Worm (Caenorhabditis elegans): Measurements from ENCODE around the gene srh-127.

The srh-127 gene

DNA sequence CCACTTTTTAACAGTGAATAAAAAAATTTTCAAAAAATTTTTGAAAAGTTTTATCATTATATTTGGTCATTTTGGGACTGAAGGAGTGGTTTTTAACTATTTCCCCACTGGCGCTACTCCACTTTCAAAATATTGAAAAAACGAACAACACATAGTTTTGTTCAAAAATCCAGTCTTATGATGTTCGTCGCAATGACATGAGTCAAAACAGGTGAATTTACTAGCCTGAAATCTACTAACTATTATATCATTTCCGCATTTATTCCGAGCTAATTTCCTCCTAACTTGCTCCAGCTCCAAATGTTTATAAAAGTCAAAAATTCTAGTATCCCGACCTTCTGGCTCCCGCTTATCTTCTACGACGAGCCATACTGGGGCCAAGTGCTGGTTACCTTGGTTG lies 8.7 kb upstream of the srh-127 start, which contains the start of gene sre-24:
sre-24 (plus strand) TSS at position 301 of the 400 bp plus-strand sequence.
- no peak for TF ChIP-seq ceh-13 (GFP tag; optimal IDR thresholded peaks at IDR 0.05)

DNA sequence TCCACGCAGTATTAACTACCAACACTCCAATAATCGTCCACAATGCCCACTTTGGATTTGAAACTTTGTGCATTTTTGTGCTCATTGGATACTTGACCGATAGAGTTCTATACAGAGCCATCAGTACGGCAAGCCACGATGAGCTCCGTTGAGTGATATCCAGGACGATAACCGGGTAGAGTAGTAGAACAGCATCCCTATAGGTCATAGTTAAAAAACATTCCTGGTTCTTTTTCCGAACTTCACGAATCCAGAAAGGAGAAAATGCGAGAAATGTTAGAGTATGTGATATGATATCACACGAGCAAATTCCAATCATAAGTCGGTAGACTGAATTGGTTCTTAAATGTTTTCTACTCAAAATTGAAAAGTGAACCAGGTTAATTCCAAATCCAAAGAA lies 4.8 kb upstream of the srh-127 start:
- no peak for TF ChIP-seq ets-7 (tag; optimal IDR thresholded peaks at IDR 0.05)
- TF ChIP-seq sea-1 (GFP tag; conservative IDR thresholded peaks at IDR 0.05): no peak
- no peak for TF ChIP-seq flt-1 (GFP tag; IDR thresholded peaks at IDR 0.05)
- TF ChIP-seq scrt-1 (GFP tag; IDR thresholded peaks at IDR 0.05): no peak
- no peak for TF ChIP-seq tbx-37 (GFP tag; conservative IDR thresholded peaks at IDR 0.05)

DNA sequence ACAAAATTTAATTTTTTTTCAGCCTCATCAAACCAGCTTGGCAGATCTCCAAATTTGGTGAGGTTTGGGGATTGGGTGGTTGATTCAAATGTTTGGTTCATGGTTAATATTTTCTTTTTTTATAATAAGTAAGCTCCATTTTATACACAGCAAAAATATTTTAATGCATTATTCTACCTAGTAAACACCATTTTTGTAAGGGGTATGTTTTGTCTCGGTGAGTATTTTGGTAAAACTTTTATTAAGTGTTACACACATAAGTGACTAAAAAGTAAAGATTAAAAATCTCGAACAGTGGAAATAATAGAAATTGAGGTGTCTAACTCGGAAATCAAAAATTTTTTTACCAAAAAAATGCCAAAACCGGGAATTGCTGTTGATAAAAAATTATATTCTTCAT lies 4.4 kb upstream of the srh-127 start, which contains the start of gene srw-4:
srw-4 (minus strand) TSS at position 101 of the 400 bp plus-strand sequence.
- no peak for TF ChIP-seq tbx-37 (GFP tag; conservative IDR thresholded peaks at IDR 0.05)
- TF ChIP-seq ceh-36 (tag; optimal IDR thresholded peaks at IDR 0.05): no peak
- TF ChIP-seq F13C5.2 (tag; optimal IDR thresholded peaks at IDR 0.05): no peak
- TF ChIP-seq hmbx-1 (tag; optimal IDR thresholded peaks at IDR 0.05): no peak
- no peak for TF ChIP-seq tra-4 (tag; optimal IDR thresholded peaks at IDR 0.05)
- TF ChIP-seq ets-7 (tag; optimal IDR thresholded peaks at IDR 0.05): no peak
- no peak for TF ChIP-seq pes-1 (GFP tag; IDR thresholded peaks at IDR 0.05)
- TF ChIP-seq tbx-11 (GFP tag; IDR thresholded peaks at IDR 0.05): no peak
- no peak for TF ChIP-seq ama-1 (optimal IDR thresholded peaks at IDR 0.05)
- no peak for TF ChIP-seq ceh-13 (GFP tag; optimal IDR thresholded peaks at IDR 0.05)
- TF ChIP-seq hnd-1 (tag; optimal IDR thresholded peaks at IDR 0.05): no peak

DNA sequence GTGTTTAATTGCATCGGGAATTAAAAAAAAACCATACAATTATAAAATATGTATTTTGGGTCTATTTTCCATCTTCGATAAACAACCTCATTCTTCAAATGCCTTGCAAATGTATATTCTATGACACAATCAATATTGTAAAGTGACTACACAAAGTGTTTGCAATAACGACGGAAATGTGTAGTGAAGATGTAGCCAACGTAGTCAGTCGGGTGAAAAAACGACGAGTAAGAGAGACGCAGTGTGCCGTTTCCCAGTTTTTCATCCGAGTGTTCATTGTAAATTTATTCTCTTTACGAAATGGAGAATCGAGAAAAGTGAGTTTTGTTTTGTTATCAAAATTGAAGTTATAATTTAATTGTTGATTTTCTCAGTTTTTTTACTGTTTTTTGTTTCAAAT lies 1.1 kb upstream of the srh-127 start, which contains the start of gene F37B4.15:
F37B4.15 (plus strand) TSS at position 301 of the 400 bp plus-strand sequence.
- TF ChIP-seq hmg-4 (GFP tag; optimal IDR thresholded peaks at IDR 0.05) (no peak), ets-7 (tag; optimal IDR thresholded peaks at IDR 0.05) (no peak), hnd-1 (tag; optimal IDR thresholded peaks at IDR 0.05) (no peak)

DNA sequence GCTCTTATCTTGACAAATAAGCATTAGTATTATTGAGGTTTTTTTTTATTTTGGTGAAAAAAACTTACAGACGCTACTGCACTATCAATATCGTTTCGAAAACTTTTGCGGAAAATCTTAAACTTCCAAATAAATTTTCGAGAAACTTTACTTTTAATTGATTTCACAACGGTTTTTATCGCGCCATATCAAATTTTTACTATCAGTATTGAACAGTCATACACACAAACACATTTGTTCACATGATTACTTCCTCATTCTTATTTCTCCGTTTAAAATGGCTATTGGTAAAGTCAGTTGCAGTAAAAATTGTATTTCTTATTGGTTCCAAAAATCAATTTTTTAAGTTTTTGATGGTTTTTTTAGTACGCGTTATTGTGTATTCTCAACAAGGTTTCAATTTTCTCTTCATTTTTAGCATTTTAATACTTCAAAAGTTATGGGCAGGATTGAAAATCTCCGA lies 3.2 kb downstream of the srh-127 start, which contains the start of gene pals-32:
pals-32 (plus strand) TSS at position 413 of the 463 bp plus-strand sequence.
- TF ChIP-seq scrt-1 (GFP tag; IDR thresholded peaks at IDR 0.05) (no peak), aly-1 (tag; optimal IDR thresholded peaks at IDR 0.05) (no peak)

DNA sequence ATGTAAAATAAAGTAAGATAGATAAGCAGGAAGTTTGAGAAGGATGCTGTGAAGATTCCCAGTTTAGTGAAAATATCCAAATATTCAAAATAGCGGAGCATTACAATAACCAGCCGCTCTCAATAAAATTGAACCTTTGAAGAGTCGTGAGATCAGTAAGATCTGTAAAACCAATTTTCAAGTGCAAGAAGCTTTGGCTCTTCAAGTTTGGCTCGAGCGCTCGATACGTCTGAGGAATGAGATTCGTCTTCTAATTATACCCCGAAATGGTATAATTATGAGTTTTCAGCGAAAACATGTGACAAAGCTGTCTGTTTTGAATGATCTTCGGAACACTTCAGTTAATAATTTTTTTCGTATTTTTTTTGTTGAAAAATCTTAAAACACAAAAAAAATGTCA lies 6.8 kb downstream of the srh-127 start, which contains the start of gene str-46:
str-46 (minus strand) TSS at position 101 of the 400 bp plus-strand sequence.
- TF ChIP-seq tbx-37 (GFP tag; conservative IDR thresholded peaks at IDR 0.05) (no peak), aly-1 (tag; optimal IDR thresholded peaks at IDR 0.05) (no peak), hmg-4 (GFP tag; optimal IDR thresholded peaks at IDR 0.05) (no peak), scrt-1 (GFP tag; IDR thresholded peaks at IDR 0.05) (no peak)

DNA sequence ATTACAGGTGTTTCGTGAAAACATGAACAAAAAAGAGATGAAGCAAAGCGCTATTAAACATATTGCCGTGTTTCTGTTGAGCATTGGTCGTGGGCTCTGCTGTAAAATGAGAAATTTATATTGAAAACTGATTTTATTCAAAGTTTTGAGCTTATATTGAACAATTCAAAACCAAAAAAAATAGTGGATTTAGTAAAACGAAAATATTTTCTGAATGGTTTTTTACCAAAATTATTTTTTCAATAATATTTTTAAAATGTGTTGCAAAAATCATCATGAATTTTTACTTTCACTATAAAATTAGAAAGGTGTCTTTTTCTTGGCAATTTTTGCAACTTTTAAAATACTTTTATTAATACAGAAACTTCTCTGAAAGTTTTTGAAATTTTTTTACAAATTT lies 10.2 kb downstream of the srh-127 start, which contains the start of gene C31B8.7:
C31B8.7 (minus strand) TSS at position 101 of the 400 bp plus-strand sequence.
- TF ChIP-seq F13C5.2 (tag; optimal IDR thresholded peaks at IDR 0.05) (no peak), pes-1 (GFP tag; IDR thresholded peaks at IDR 0.05) (no peak)

DNA sequence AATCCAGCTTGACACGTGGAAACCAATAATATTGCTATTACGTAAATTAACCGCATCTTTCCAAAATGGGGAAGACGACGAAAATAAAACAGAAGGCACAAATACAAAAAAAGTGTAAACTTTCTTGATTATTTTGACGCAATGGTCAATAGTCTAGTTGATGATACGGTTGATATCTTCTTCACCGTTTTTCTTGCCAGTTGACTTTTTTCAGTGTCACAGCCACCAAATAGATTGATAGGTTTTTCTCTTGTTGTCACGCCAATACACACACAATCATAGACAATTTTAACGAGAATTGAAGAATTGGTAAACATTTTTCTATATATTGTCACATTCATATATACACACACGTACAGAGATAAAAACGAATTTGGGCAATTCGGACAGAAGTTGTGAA lies 16.4 kb downstream of the srh-127 start, which contains the start of gene zmp-3:
zmp-3 (minus strand) TSS at position 101 of the 400 bp plus-strand sequence.
- no peak for TF ChIP-seq aly-1 (tag; optimal IDR thresholded peaks at IDR 0.05)
- no peak for TF ChIP-seq sea-1 (GFP tag; conservative IDR thresholded peaks at IDR 0.05)
- TF ChIP-seq flt-1 (GFP tag; IDR thresholded peaks at IDR 0.05): no peak
- TF ChIP-seq tbx-37 (GFP tag; conservative IDR thresholded peaks at IDR 0.05): no peak
- TF ChIP-seq hmg-4 (GFP tag; optimal IDR thresholded peaks at IDR 0.05): no peak
- no peak for TF ChIP-seq ceh-13 (GFP tag; optimal IDR thresholded peaks at IDR 0.05)
- no peak for TF ChIP-seq F13C5.2 (tag; optimal IDR thresholded peaks at IDR 0.05)
- no peak for TF ChIP-seq tbx-11 (GFP tag; IDR thresholded peaks at IDR 0.05)
- no peak for TF ChIP-seq B0310.2 (tag; optimal IDR thresholded peaks at IDR 0.05)
- no peak for TF ChIP-seq tra-4 (tag; optimal IDR thresholded peaks at IDR 0.05)
- no peak for TF ChIP-seq scrt-1 (GFP tag; IDR thresholded peaks at IDR 0.05)
- TF ChIP-seq pes-1 (GFP tag; IDR thresholded peaks at IDR 0.05): no peak
- no peak for TF ChIP-seq hmbx-1 (tag; optimal IDR thresholded peaks at IDR 0.05)
- TF ChIP-seq ets-7 (tag; optimal IDR thresholded peaks at IDR 0.05): no peak
- no peak for TF ChIP-seq hnd-1 (tag; optimal IDR thresholded peaks at IDR 0.05)

DNA sequence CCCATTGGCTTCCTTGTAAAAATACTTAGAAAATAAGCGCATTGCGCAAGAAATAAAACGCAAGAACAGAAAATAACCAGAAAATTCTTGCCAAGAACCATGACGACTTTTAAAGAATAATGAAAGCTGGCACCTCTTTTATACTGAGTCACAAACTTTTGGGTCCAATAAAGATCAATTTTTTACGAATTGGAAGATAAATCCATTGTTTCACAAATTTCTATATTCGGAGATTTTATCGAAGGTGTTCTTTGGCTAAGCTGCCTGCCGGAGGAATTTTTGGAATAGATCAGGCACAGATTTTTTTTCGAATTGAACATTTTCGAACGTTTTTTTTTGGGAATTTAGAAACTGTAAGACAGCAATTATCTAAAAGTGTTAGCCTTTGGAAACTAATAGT lies 19.8 kb downstream of the srh-127 start, which contains the start of gene C31B8.9:
C31B8.9 (minus strand) TSS at position 101 of the 400 bp plus-strand sequence.
- TF ChIP-seq ama-1 (optimal IDR thresholded peaks at IDR 0.05) (no peak), tbx-37 (GFP tag; conservative IDR thresholded peaks at IDR 0.05) (no peak), sea-1 (GFP tag; conservative IDR thresholded peaks at IDR 0.05) (no peak), F13C5.2 (tag; optimal IDR thresholded peaks at IDR 0.05) (no peak), scrt-1 (GFP tag; IDR thresholded peaks at IDR 0.05) (no peak), ets-7 (tag; optimal IDR thresholded peaks at IDR 0.05) (no peak), tra-4 (tag; optimal IDR thresholded peaks at IDR 0.05) (no peak), hmg-4 (GFP tag; optimal IDR thresholded peaks at IDR 0.05) (no peak), flt-1 (GFP tag; IDR thresholded peaks at IDR 0.05) (no peak), B0310.2 (tag; optimal IDR thresholded peaks at IDR 0.05) (no peak), hnd-1 (tag; optimal IDR thresholded peaks at IDR 0.05) (no peak), tbx-11 (GFP tag; IDR thresholded peaks at IDR 0.05) (no peak), hmbx-1 (tag; optimal IDR thresholded peaks at IDR 0.05) (no peak), ceh-13 (GFP tag; optimal IDR thresholded peaks at IDR 0.05) (no peak)

All from whole organism, early embryonic.